Worm (Caenorhabditis elegans) whole organism, midembryonic: ENCODE data around the gene pho-13.

ENCODE experiments used
- T22C8.4 ChIP-seq: fragments of 200-800 bp; sonication (Bioruptor generic); IDR thresholded peaks from 2 replicates; pipeline ENCODE4 v1.3.6; 2022; ENCODE audit warnings: missing genetic modification characterization, missing compliant biosample characterization
- cog-1 ChIP-seq: sonication (generic microtip); optimal IDR thresholded peaks from 2 replicates; lab custom pipeline; 2016; ENCODE audit warnings: missing genetic modification characterization, missing compliant biosample characterization
- flt-1 ChIP-seq: fragments of 200-800 bp; sonication (Bioruptor generic); IDR thresholded peaks from 2 replicates; pipeline ENCODE4 v1.3.6; 2022; ENCODE audit warnings: missing genetic modification characterization, missing compliant biosample characterization
- klf-2 ChIP-seq: fragments of 200-800 bp; sonication (Bioruptor generic); conservative IDR thresholded peaks from 2 replicates; pipeline ENCODE4 v1.3.6; 2022; ENCODE audit warnings: missing genetic modification reagents, missing genetic modification characterization, missing compliant biosample characterization
- med-1 ChIP-seq: sonication (generic microtip); optimal IDR thresholded peaks from 2 replicates; lab custom pipeline; 2017; ENCODE audit warnings: missing genetic modification characterization, mild to moderate bottlenecking, missing compliant biosample characterization, antibody characterized with exemption, missing genetic modification reagents; ENCODE audit not compliant: insufficient read depth
- tab-1 ChIP-seq: fragments of 200-800 bp; sonication (Bioruptor generic); IDR thresholded peaks from 2 replicates; pipeline ENCODE4 v1.3.6; 2022; ENCODE audit warnings: missing genetic modification characterization, missing compliant biosample characterization
- ztf-23 ChIP-seq: fragments of 200-800 bp; sonication (Bioruptor generic); IDR thresholded peaks from 2 replicates; pipeline ENCODE4 v1.3.6; 2022; ENCODE audit warnings: missing genetic modification reagents, missing genetic modification characterization, missing compliant biosample characterization
- ztf-29 ChIP-seq: fragments of 200-800 bp; sonication (Bioruptor generic); IDR thresholded peaks from 2 replicates; pipeline ENCODE4 v1.3.6; 2022; ENCODE audit warnings: missing genetic modification reagents, missing genetic modification characterization, missing compliant biosample characterization

- no peak for TF ChIP-seq flt-1 (GFP tag; lab: Robert Waterston, UW)
- no peak for TF ChIP-seq cog-1
- TF ChIP-seq tab-1 (GFP tag; lab: Robert Waterston, UW), result no peak
- TF ChIP-seq med-1 (GFP tag; lab: Kevin White, UChicago), result no peak
- no peak for TF ChIP-seq T22C8.4 (GFP tag; lab: Robert Waterston, UW)
- TF ChIP-seq ztf-23 (GFP tag; lab: Robert Waterston, UW), result no peak
- no peak for TF ChIP-seq klf-2 (GFP tag; lab: Robert Waterston, UW)
- no peak for TF ChIP-seq ztf-29 (GFP tag; lab: Robert Waterston, UW)
Measured at ce11 chrII:8851996-8852587, 45.3 kb upstream of the pho-13 start, which contains the start of gene oac-46.
